Fruit fly (Drosophila melanogaster): Measurements from ENCODE around the gene CG11786.

The CG11786 gene

dm6 chr3R:25004064-25004463 is 42.1 kb upstream of the CG11786 start:
- TF ChIP-seq N (GFP tag; optimal IDR thresholded peaks at IDR 0.05): no peak
- TF ChIP-seq psq (GFP tag; optimal IDR thresholded peaks at IDR 0.05): no peak
- no peak for TF ChIP-seq usp (GFP tag; optimal IDR thresholded peaks at IDR 0.05)
- TF ChIP-seq tai (GFP tag; optimal IDR thresholded peaks at IDR 0.05): no peak
- no peak for TF ChIP-seq pan (optimal IDR thresholded peaks at IDR 0.05)
- no peak for TF ChIP-seq woc (GFP tag; optimal IDR thresholded peaks at IDR 0.05)
- no peak for TF ChIP-seq brk (GFP tag; optimal IDR thresholded peaks at IDR 0.05)
- no peak for TF ChIP-seq Dif (GFP tag; optimal IDR thresholded peaks at IDR 0.05; ENCODE audit: partially characterized antibody)
- TF ChIP-seq CrebA (GFP tag; optimal IDR thresholded peaks at IDR 0.05; ENCODE audit: borderline replicate concordance): no peak
- TF ChIP-seq Mio (GFP tag; optimal IDR thresholded peaks at IDR 0.05): no peak
- TF ChIP-seq GATAd (GFP tag; optimal IDR thresholded peaks at IDR 0.05): no peak
- no peak for TF ChIP-seq OdsH (GFP tag; optimal IDR thresholded peaks at IDR 0.05)
- TF ChIP-seq Vsx2 (GFP tag; optimal IDR thresholded peaks at IDR 0.05; ENCODE audit: partially characterized antibody): no peak
- no peak for TF ChIP-seq dsf (GFP tag; optimal IDR thresholded peaks at IDR 0.05; ENCODE audit: borderline replicate concordance)

- no peak for TF ChIP-seq usp (GFP tag; optimal IDR thresholded peaks at IDR 0.05)
- no peak for TF ChIP-seq lola (GFP tag; optimal IDR thresholded peaks at IDR 0.05)
- TF ChIP-seq ey (GFP tag; optimal IDR thresholded peaks at IDR 0.05): no peak
- no peak for TF ChIP-seq woc (GFP tag; optimal IDR thresholded peaks at IDR 0.05)
- no peak for TF ChIP-seq Dif (GFP tag; optimal IDR thresholded peaks at IDR 0.05; ENCODE audit: partially characterized antibody)
- TF ChIP-seq Hnf4 (GFP tag; optimal IDR thresholded peaks at IDR 0.05): no peak
- no peak for TF ChIP-seq Sp1 (GFP tag; optimal IDR thresholded peaks at IDR 0.05)
- no peak for TF ChIP-seq dmrt93B (GFP tag; optimal IDR thresholded peaks at IDR 0.05)
- TF ChIP-seq pan (optimal IDR thresholded peaks at IDR 0.05): no peak
- TF ChIP-seq GATAd (GFP tag; optimal IDR thresholded peaks at IDR 0.05): no peak
- TF ChIP-seq CG32264 (GFP tag; optimal IDR thresholded peaks at IDR 0.05): no peak
- no peak for TF ChIP-seq tai (GFP tag; optimal IDR thresholded peaks at IDR 0.05)
- TF ChIP-seq CrebA (GFP tag; optimal IDR thresholded peaks at IDR 0.05; ENCODE audit: borderline replicate concordance): no peak
- no peak for TF ChIP-seq dsf (GFP tag; optimal IDR thresholded peaks at IDR 0.05; ENCODE audit: borderline replicate concordance)
- no peak for TF ChIP-seq Dfd (GFP tag; optimal IDR thresholded peaks at IDR 0.05)
- no peak for TF ChIP-seq fru (GFP tag; optimal IDR thresholded peaks at IDR 0.05)
These were observed 41.4 kb upstream of the CG11786 start for dm6 chr3R:25004763-25005162.

dm6 chr3R:25005748-25006147 is 40.4 kb upstream of the CG11786 start:
- TF ChIP-seq Myc (optimal IDR thresholded peaks at IDR 0.05) (no peak), Jra (GFP tag; optimal IDR thresholded peaks at IDR 0.05) (no peak)

- no peak for TF ChIP-seq jim (GFP tag; optimal IDR thresholded peaks at IDR 0.05)
- TF ChIP-seq pan (optimal IDR thresholded peaks at IDR 0.05): no peak
- peak; percentile 44 for TF ChIP-seq Sp1 (GFP tag; optimal IDR thresholded peaks at IDR 0.05)
- TF ChIP-seq Hr83 (GFP tag; optimal IDR thresholded peaks at IDR 0.05; ENCODE audit: poor library complexity, severe bottlenecking): no peak
- no peak for TF ChIP-seq CG9705 (GFP tag; optimal IDR thresholded peaks at IDR 0.05)
- TF ChIP-seq rgr (GFP tag; optimal IDR thresholded peaks at IDR 0.05): peak; percentile 10
- no peak for TF ChIP-seq Myc (optimal IDR thresholded peaks at IDR 0.05)
- peak; percentile 42 for TF ChIP-seq br (GFP tag; optimal IDR thresholded peaks at IDR 0.05)
- no peak for TF ChIP-seq Abd-B (GFP tag; optimal IDR thresholded peaks at IDR 0.05)
- TF ChIP-seq HLH106 (tag; optimal IDR thresholded peaks at IDR 0.05): peak; percentile 58
- no peak for TF ChIP-seq GATAd (GFP tag; optimal IDR thresholded peaks at IDR 0.05)
- TF ChIP-seq dsf (GFP tag; optimal IDR thresholded peaks at IDR 0.05; ENCODE audit: borderline replicate concordance): no peak
- TF ChIP-seq Dif (GFP tag; optimal IDR thresholded peaks at IDR 0.05; ENCODE audit: partially characterized antibody): no peak
- no peak for TF ChIP-seq Hr78 (GFP tag; optimal IDR thresholded peaks at IDR 0.05)
- no peak for TF ChIP-seq Dfd (GFP tag; optimal IDR thresholded peaks at IDR 0.05)
- peak; percentile 59 for TF ChIP-seq h (GFP tag; optimal IDR thresholded peaks at IDR 0.05)
- TF ChIP-seq psq (GFP tag; optimal IDR thresholded peaks at IDR 0.05): no peak
- TF ChIP-seq CG32264 (GFP tag; optimal IDR thresholded peaks at IDR 0.05): no peak
- TF ChIP-seq sv (GFP tag; optimal IDR thresholded peaks at IDR 0.05): no peak
- no peak for TF ChIP-seq Mio (GFP tag; optimal IDR thresholded peaks at IDR 0.05)
- TF ChIP-seq fru (GFP tag; optimal IDR thresholded peaks at IDR 0.05): peak; percentile 51
- no peak for TF ChIP-seq Vsx2 (GFP tag; optimal IDR thresholded peaks at IDR 0.05; ENCODE audit: partially characterized antibody)
- TF ChIP-seq brk (GFP tag; optimal IDR thresholded peaks at IDR 0.05): no peak
- TF ChIP-seq lola (GFP tag; optimal IDR thresholded peaks at IDR 0.05): no peak
- TF ChIP-seq foxo (GFP tag; optimal IDR thresholded peaks at IDR 0.05): peak in 1 of 2 experiments; percentile 58
- TF ChIP-seq woc (GFP tag; optimal IDR thresholded peaks at IDR 0.05): peak; percentile 22
- no peak for TF ChIP-seq dl (GFP tag; optimal IDR thresholded peaks at IDR 0.05; ENCODE audit: insufficient read depth in 1 of 2, partially characterized antibody in 2 of 2)
- no peak for TF ChIP-seq Hnf4 (GFP tag; optimal IDR thresholded peaks at IDR 0.05)
- no peak for TF ChIP-seq sage (GFP tag; optimal IDR thresholded peaks at IDR 0.05)
- TF ChIP-seq ey (GFP tag; optimal IDR thresholded peaks at IDR 0.05): peak; percentile 18
- peak; percentile 33 for TF ChIP-seq dmrt93B (GFP tag; optimal IDR thresholded peaks at IDR 0.05)
- TF ChIP-seq tai (GFP tag; optimal IDR thresholded peaks at IDR 0.05): no peak
- TF ChIP-seq N (GFP tag; optimal IDR thresholded peaks at IDR 0.05): no peak
- no peak for TF ChIP-seq Jra (GFP tag; optimal IDR thresholded peaks at IDR 0.05)
- TF ChIP-seq usp (GFP tag; optimal IDR thresholded peaks at IDR 0.05): no peak
- no peak for TF ChIP-seq CrebA (GFP tag; optimal IDR thresholded peaks at IDR 0.05; ENCODE audit: borderline replicate concordance)
- no peak for TF ChIP-seq Rel (GFP tag; optimal IDR thresholded peaks at IDR 0.05)
- TF ChIP-seq Rel (tag; optimal IDR thresholded peaks at IDR 0.05): no peak
- TF ChIP-seq OdsH (GFP tag; optimal IDR thresholded peaks at IDR 0.05): peak; percentile 22
These were observed 36.2 kb upstream of the CG11786 start for dm6 chr3R:25009745-25010446.
